Fruit fly (Drosophila melanogaster) whole organism, pupa: ENCODE results near the gene Nmdar2.
A peak's percentile ranks its signal among the peaks of the same experiment; 100 is the strongest.
"Not testable (repeated sequence)": the region's sequence is repeated elsewhere in the genome, so short reads cannot be mapped to it uniquely, and the experiment has no call there.

ENCODE experiments used
- CG13204 ChIP-seq: fragments of 200-800 bp; sonication (Bioruptor generic); optimal IDR thresholded peaks from 2 replicates; lab custom pipeline; 2018; ENCODE audit warnings: missing biosample characterization, mild to moderate bottlenecking, missing genetic modification characterization, moderate library complexity
- CG14655 ChIP-seq: fragments of 200-800 bp; sonication (Bioruptor generic); optimal IDR thresholded peaks from 3 replicates; lab custom pipeline; 2017; ENCODE audit warnings: mild to moderate bottlenecking, missing biosample characterization, missing genetic modification reagents, missing genetic modification characterization
- CG15710 ChIP-seq: fragments of 200-800 bp; sonication (Bioruptor generic); optimal IDR thresholded peaks from 2 replicates; lab custom pipeline; 2018; ENCODE audit warnings: missing biosample characterization, mild to moderate bottlenecking, missing genetic modification characterization, moderate library complexity
- CG8301 ChIP-seq: fragments of 200-800 bp; sonication (Bioruptor generic); optimal IDR thresholded peaks from 2 replicates; lab custom pipeline; 2018; ENCODE audit warnings: missing biosample characterization, mild to moderate bottlenecking, missing genetic modification characterization
- CG9948 ChIP-seq: fragments of 200-800 bp; sonication (Bioruptor generic); optimal IDR thresholded peaks from 2 replicates; lab custom pipeline; 2018; ENCODE audit warnings: missing biosample characterization, mild to moderate bottlenecking, missing genetic modification characterization, moderate library complexity
- EcR ChIP-seq: fragments of 200-800 bp; sonication (Bioruptor generic); optimal IDR thresholded peaks from 3 replicates; lab custom pipeline; 2019; ENCODE audit warnings: missing biosample characterization, missing genetic modification characterization, mild to moderate bottlenecking, moderate library complexity, missing genetic modification reagents
- Pif1B ChIP-seq: fragments of 200-800 bp; sonication (Bioruptor generic); optimal IDR thresholded peaks from 3 replicates; lab custom pipeline; 2016; ENCODE audit warnings: missing biosample characterization, missing genetic modification characterization
- Snoo ChIP-seq: fragments of 200-800 bp; sonication (Bioruptor generic); optimal IDR thresholded peaks from 3 replicates; lab custom pipeline; 2017; ENCODE audit warnings: missing biosample characterization, mild to moderate bottlenecking, missing genetic modification characterization, inconsistent platforms
- fd96Ca ChIP-seq: fragments of 200-800 bp; sonication (Bioruptor generic); IDR thresholded peaks from 3 replicates; pipeline ENCODE4 v1.3.6; 2022; ENCODE audit warnings: missing biosample characterization, missing genetic modification characterization
- gl ChIP-seq: fragments of 200-800 bp; sonication (Bioruptor generic); optimal IDR thresholded peaks from 2 replicates; lab custom pipeline; 2018; ENCODE audit warnings: missing biosample characterization, mild to moderate bottlenecking, missing genetic modification characterization

dm6 chrX:1523277-1523676 is 15.7 kb upstream of the Nmdar2 start:
- TF ChIP-seq gl (tag; lab: Kevin White, UChicago); CG9948 (tag; lab: Kevin White, UChicago); Pif1B (GFP tag; lab: Kevin White, UChicago); CG8301 (tag; lab: Kevin White, UChicago); CG15710 (tag; lab: Kevin White, UChicago); CG13204 (GFP tag; lab: Kevin White, UChicago); CG14655 (GFP tag; lab: Kevin White, UChicago); Snoo (tag; lab: Kevin White, UChicago); fd96Ca: not testable (repeated sequence)
- peak; percentile 83 for TF ChIP-seq EcR
